Worm (Caenorhabditis elegans): Measurements from ENCODE around the gene dhs-26.

dhs-26 gene

ce11 chrX:3347904-3348441, 14.3 kb downstream of the dhs-26 start, which contains the start of gene ZK816.3:
Gene ZK816.3 (plus strand): TSS chrX:3348391.
- peak; percentile 38 for TF ChIP-seq mep-1 (tag; optimal IDR thresholded peaks at IDR 0.05)
- no peak for TF ChIP-seq fkh-4 (tag; optimal IDR thresholded peaks at IDR 0.05; ENCODE audit: borderline replicate concordance)
- no peak for TF ChIP-seq hpl-2 (GFP tag; optimal IDR thresholded peaks at IDR 0.05)
- TF ChIP-seq nhr-47 (tag; optimal IDR thresholded peaks at IDR 0.05), result peak; percentile 41
- no peak for TF ChIP-seq isw-1 (GFP tag; IDR thresholded peaks at IDR 0.05)
- peak in 1 of 2 experiments; percentile 27 for TF ChIP-seq lsy-2 (tag; optimal IDR thresholded peaks at IDR 0.05)
- no peak for TF ChIP-seq ces-1 (GFP tag; optimal IDR thresholded peaks at IDR 0.05)
- no peak for TF ChIP-seq fkh-10 (GFP tag; optimal IDR thresholded peaks at IDR 0.05)
- no peak for TF ChIP-seq pag-3 (tag; optimal IDR thresholded peaks at IDR 0.05; ENCODE audit: borderline replicate concordance, insufficient read depth)
- no peak for TF ChIP-seq dpl-1 (GFP tag; optimal IDR thresholded peaks at IDR 0.05)
- no peak for TF ChIP-seq ztf-4 (tag; optimal IDR thresholded peaks at IDR 0.05)
- TF ChIP-seq sox-4 (tag; optimal IDR thresholded peaks at IDR 0.05), result no peak
- no peak for TF ChIP-seq lin-15B (tag; optimal IDR thresholded peaks at IDR 0.05)
- TF ChIP-seq F16B12.6 (tag; optimal IDR thresholded peaks at IDR 0.05), result no peak
- TF ChIP-seq aha-1 (tag; optimal IDR thresholded peaks at IDR 0.05), result no peak
- no peak for TF ChIP-seq unc-62 (GFP tag; optimal IDR thresholded peaks at IDR 0.05)
- TF ChIP-seq mef-2 (tag; optimal IDR thresholded peaks at IDR 0.05), result no peak
- TF ChIP-seq unc-98 (GFP tag; IDR thresholded peaks at IDR 0.05), result no peak
- no peak for TF ChIP-seq egl-13 (tag; optimal IDR thresholded peaks at IDR 0.05)
- no peak for TF ChIP-seq nhr-11 (tag; optimal IDR thresholded peaks at IDR 0.05)
- TF ChIP-seq aly-2 (tag; optimal IDR thresholded peaks at IDR 0.05), result no peak
- no peak for TF ChIP-seq ceh-88 (GFP tag; IDR thresholded peaks at IDR 0.05)
- no peak for TF ChIP-seq ama-1 (optimal IDR thresholded peaks at IDR 0.05)
- TF ChIP-seq alr-1 (tag; optimal IDR thresholded peaks at IDR 0.05; ENCODE audit: borderline replicate concordance), result no peak
- TF ChIP-seq ceh-8 (GFP tag; optimal IDR thresholded peaks at IDR 0.05), result no peak
- TF ChIP-seq tbx-2 (tag; optimal IDR thresholded peaks at IDR 0.05), result no peak
- TF ChIP-seq mab-9 (GFP tag; IDR thresholded peaks at IDR 0.05), result no peak
- no peak for TF ChIP-seq snpc-4 (tag; optimal IDR thresholded peaks at IDR 0.05)
- TF ChIP-seq fkh-8 (tag; optimal IDR thresholded peaks at IDR 0.05), result no peak
- TF ChIP-seq dsc-1 (tag; optimal IDR thresholded peaks at IDR 0.05), result no peak
- no peak for TF ChIP-seq swsn-7 (tag; optimal IDR thresholded peaks at IDR 0.05)
- TF ChIP-seq nhr-71 (tag; optimal IDR thresholded peaks at IDR 0.05), result peak; percentile 36
- peak; percentile 41 for TF ChIP-seq nhr-20 (tag; optimal IDR thresholded peaks at IDR 0.05)
- no peak for TF ChIP-seq zip-4 (GFP tag; optimal IDR thresholded peaks at IDR 0.05)
- TF ChIP-seq efl-3 (GFP tag; optimal IDR thresholded peaks at IDR 0.05), result no peak
- TF ChIP-seq ceh-82 (tag; optimal IDR thresholded peaks at IDR 0.05), result no peak
- TF ChIP-seq nhr-19 (GFP tag; conservative IDR thresholded peaks at IDR 0.05), result peak; percentile 30; the same call in 1 of the 2 replicates
- TF ChIP-seq nhr-90 (tag; optimal IDR thresholded peaks at IDR 0.05; ENCODE audit: poor library complexity), result peak; percentile 63
- no peak for TF ChIP-seq zag-1 (tag; optimal IDR thresholded peaks at IDR 0.05)
- TF ChIP-seq tlp-1 (tag; optimal IDR thresholded peaks at IDR 0.05), result no peak
- peak; percentile 64 for TF ChIP-seq rnt-1 (tag; optimal IDR thresholded peaks at IDR 0.05)
- TF ChIP-seq nhr-85 (tag), result no peak
- TF ChIP-seq grh-1 (GFP tag; IDR thresholded peaks at IDR 0.05), result no peak
- TF ChIP-seq ceh-63 (GFP tag; optimal IDR thresholded peaks at IDR 0.05), result no peak
- TF ChIP-seq sptf-1 (tag; optimal IDR thresholded peaks at IDR 0.05), result no peak
- peak in 1 of 6 experiments; percentile 2 for TF ChIP-seq elt-3 (tag; optimal IDR thresholded peaks at IDR 0.05)
- no peak for TF ChIP-seq unc-30 (tag; optimal IDR thresholded peaks at IDR 0.05)
- TF ChIP-seq unc-130 (tag; optimal IDR thresholded peaks at IDR 0.05), result peak; percentile 9
- TF ChIP-seq jun-1 (tag; optimal IDR thresholded peaks at IDR 0.05), result no peak
- no peak for TF ChIP-seq efl-1 (optimal IDR thresholded peaks at IDR 0.05)
- no peak for TF ChIP-seq efl-1 (GFP tag; optimal IDR thresholded peaks at IDR 0.05 in 1 of 2)
- no peak for TF ChIP-seq fos-1 (tag; optimal IDR thresholded peaks at IDR 0.05)
- TF ChIP-seq C04F5.9 (tag; optimal IDR thresholded peaks at IDR 0.05), result no peak
- no peak for TF ChIP-seq pqm-1 (tag; optimal IDR thresholded peaks at IDR 0.05)

Measured in whole organism, L1 larva.